Worm (Caenorhabditis elegans): Measurements from ENCODE around the gene Y39E4B.11.

ce11 chrIII:13213111-13213510, 8.3 kb downstream of the Y39E4B.11 start:
- no peak for TF ChIP-seq him-1 (tag; optimal IDR thresholded peaks at IDR 0.05)
- TF ChIP-seq W03F9.2 (tag; optimal IDR thresholded peaks at IDR 0.05): no peak
- TF ChIP-seq dao-5 (tag; optimal IDR thresholded peaks at IDR 0.05): no peak

Data from whole organism, L4/young adult.